Comparison of ENCODE assay signal across 2 worm cellular contexts in the genomic region with DNA sequence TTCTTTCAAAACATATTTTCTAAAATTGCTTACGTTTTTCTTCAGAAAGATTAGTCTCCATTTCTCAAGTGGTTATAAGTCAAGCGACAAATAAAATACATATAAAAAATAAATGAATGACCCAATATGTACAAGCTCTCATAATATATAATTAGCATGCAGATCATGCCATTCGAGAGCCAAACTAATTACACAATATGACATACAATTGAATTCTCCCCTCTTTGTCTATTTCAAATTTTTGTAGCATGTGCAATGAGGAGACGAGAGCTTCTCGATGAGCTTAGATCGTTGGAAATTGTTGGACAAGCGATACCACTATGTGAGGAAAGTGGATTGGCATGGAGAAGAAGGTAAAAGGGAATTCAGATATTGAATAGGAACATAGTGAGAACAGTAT.
A peak's percentile ranks its signal among the peaks of the same experiment; 100 is the strongest.
TF ChIP-seq lines count a peak whose summit lies in the region.

hlh-34 (minus strand) TSS at position 101 of the 400 bp plus-strand sequence.

TF ChIP-seq in whole organism, late embryonic, 69 proteins besides CTCF, POLR2A, EP300 and RAD21:
- TF ChIP-seq nhr-11 (tag; optimal IDR thresholded peaks at IDR 0.05; lab: Kevin White, UChicago) (no peak), K09A11.1 (tag; optimal IDR thresholded peaks at IDR 0.05; lab: Kevin White, UChicago; ENCODE audit: insufficient read depth) (no peak), Y22D7AL.16 (tag; optimal IDR thresholded peaks at IDR 0.05; lab: Kevin White, UChicago) (no peak), dve-1 (tag; optimal IDR thresholded peaks at IDR 0.05; lab: Kevin White, UChicago) (no peak), unc-42 (tag; optimal IDR thresholded peaks at IDR 0.05; lab: Kevin White, UChicago) (peak; percentile 3), lin-11 (tag; optimal IDR thresholded peaks at IDR 0.05; lab: Kevin White, UChicago) (no peak), hlh-8 (tag; optimal IDR thresholded peaks at IDR 0.05; lab: Kevin White, UChicago) (no peak), ama-1 (optimal IDR thresholded peaks at IDR 0.05; lab: Kevin White, UChicago) (no peak), gmeb-2 (tag; optimal IDR thresholded peaks at IDR 0.05; lab: Kevin White, UChicago) (no peak)

TF ChIP-seq in whole organism, mixed stage, embryonic, 35 proteins besides CTCF, POLR2A, EP300 and RAD21:
- TF ChIP-seq ces-1 (GFP tag; optimal IDR thresholded peaks at IDR 0.05; lab: Kevin White, UChicago) (peak; percentile 79), zip-8 (tag; optimal IDR thresholded peaks at IDR 0.05; lab: Kevin White, UChicago) (no peak), hlh-1 (tag; optimal IDR thresholded peaks at IDR 0.05; lab: Kevin White, UChicago) (no peak), unc-120 (tag; optimal IDR thresholded peaks at IDR 0.05; lab: Kevin White, UChicago; ENCODE audit: poor library complexity, severe bottlenecking) (no peak), ceh-83 (GFP tag; optimal IDR thresholded peaks at IDR 0.05; lab: Kevin White, UChicago) (no peak), nhr-12 (tag; optimal IDR thresholded peaks at IDR 0.05; lab: Kevin White, UChicago) (no peak)
